Worm (Caenorhabditis elegans) whole organism, L1 larva: Measurements from ENCODE around the gene R10E9.4.
A peak's percentile ranks its signal among the peaks of the same experiment; 100 is the strongest.

Source experiments
- C16A3.4 ChIP-seq: fragments of 150-350 bp; optimal IDR thresholded peaks from 2 replicates; lab custom pipeline; 2014; ENCODE audit warnings: missing biosample characterization, missing genetic modification characterization
- C34B4.2 ChIP-seq: sonication (generic microtip); optimal IDR thresholded peaks from 2 replicates; lab custom pipeline; 2017; ENCODE audit warnings: mild to moderate bottlenecking, missing genetic modification characterization, missing compliant biosample characterization
- Y116A8C.19 ChIP-seq: sonication (generic microtip); optimal IDR thresholded peaks from 2 replicates; lab custom pipeline; 2016; ENCODE audit warnings: missing compliant biosample characterization, missing genetic modification characterization, borderline replicate concordance
- alr-1 ChIP-seq: fragments of 200-800 bp; sonication (Bioruptor generic); optimal IDR thresholded peaks from 2 replicates; lab custom pipeline; 2018; ENCODE audit warnings: borderline replicate concordance, mild to moderate bottlenecking, missing genetic modification characterization, missing compliant biosample characterization
- blmp-1 ChIP-seq: fragments of 150-350 bp; optimal IDR thresholded peaks from 2 replicates; lab custom pipeline; 2014; ENCODE audit warnings: missing biosample characterization, missing genetic modification characterization
- ceh-88 ChIP-seq: fragments of 200-800 bp; sonication (Bioruptor generic); IDR thresholded peaks from 2 replicates; pipeline ENCODE4 v1.3.6; 2022; ENCODE audit warnings: missing genetic modification characterization, missing compliant biosample characterization
- ceh-90 ChIP-seq: sonication (generic microtip); optimal IDR thresholded peaks from 2 replicates; lab custom pipeline; 2016; ENCODE audit warnings: missing genetic modification characterization, missing compliant biosample characterization
- ces-1 ChIP-seq: fragments of 150-350 bp; optimal IDR thresholded peaks from 2 replicates; lab custom pipeline; 2014; ENCODE audit warnings: missing biosample characterization, missing genetic modification reagents, missing genetic modification characterization
- dpl-1 ChIP-seq, 3 experiments: fragments of 150-350 bp in 2 of 3; sonication (generic microtip) in 1 of 3; optimal IDR thresholded peaks; 2 replicates each; lab custom pipeline; 2014 to 2017; ENCODE audit warnings: missing biosample characterization in 3 of 3, missing genetic modification characterization in 3 of 3, missing genetic modification reagents in 3 of 3
- dsc-1 ChIP-seq: sonication (generic microtip); optimal IDR thresholded peaks from 2 replicates; lab custom pipeline; 2016; ENCODE audit warnings: mild to moderate bottlenecking, missing genetic modification characterization, missing compliant biosample characterization
- efl-1 ChIP-seq, 4 experiments: fragments of 150-350 bp; optimal IDR thresholded peaks in 3 of 4; peaks in 1 of 4; 1 replicate in 1 of 4; 2 replicates in 3 of 4; lab custom pipeline; 2014; ENCODE audit warnings: missing biosample characterization in 2 of 4, missing genetic modification characterization in 2 of 4, missing genetic modification reagents in 2 of 4
- efl-3 ChIP-seq: fragments of 200-800 bp; sonication (Bioruptor generic); optimal IDR thresholded peaks from 2 replicates; lab custom pipeline; 2018; ENCODE audit warnings: mild to moderate bottlenecking, missing genetic modification characterization, missing compliant biosample characterization
- elt-3 ChIP-seq, 6 experiments: fragments of 150-350 bp in 1 of 6; sonication (generic microtip); optimal IDR thresholded peaks; 2 replicates each; lab custom pipeline; 2017 to 2018; ENCODE audit warnings: missing biosample characterization in 6 of 6, missing genetic modification characterization in 6 of 6, inconsistent platforms in 1 of 6
- ets-5 ChIP-seq: fragments of 200-800 bp; sonication (Bioruptor generic); IDR thresholded peaks from 2 replicates; pipeline ENCODE4 v1.3.6; 2022; ENCODE audit warnings: missing genetic modification characterization, missing compliant biosample characterization
- fkh-10 ChIP-seq: sonication (generic microtip); optimal IDR thresholded peaks from 2 replicates; lab custom pipeline; 2017; ENCODE audit warnings: missing biosample characterization, missing genetic modification reagents, missing genetic modification characterization
- fkh-8 ChIP-seq: sonication (generic microtip); optimal IDR thresholded peaks from 2 replicates; lab custom pipeline; 2016; ENCODE audit warnings: mild to moderate bottlenecking, missing genetic modification characterization, missing compliant biosample characterization
- irx-1 ChIP-seq: sonication (generic microtip); optimal IDR thresholded peaks from 2 replicates; lab custom pipeline; 2016; ENCODE audit warnings: missing genetic modification characterization, missing compliant biosample characterization
- jun-1 ChIP-seq: fragments of 150-350 bp; optimal IDR thresholded peaks from 2 replicates; lab custom pipeline; 2014; ENCODE audit warnings: missing biosample characterization, missing genetic modification reagents, missing genetic modification characterization
- lin-14 ChIP-seq: fragments of 200-800 bp; sonication (Bioruptor generic); optimal IDR thresholded peaks from 2 replicates; lab custom pipeline; 2018; ENCODE audit warnings: mild to moderate bottlenecking, missing genetic modification characterization, moderate library complexity, missing compliant biosample characterization
- lin-15B ChIP-seq: fragments of 150-350 bp; sonication (generic microtip); optimal IDR thresholded peaks from 3 replicates; lab custom pipeline; 2014; ENCODE audit warnings: missing biosample characterization, missing genetic modification characterization
- lin-35 ChIP-seq, 2 experiments: fragments of 150-350 bp; optimal IDR thresholded peaks; 2 replicates each; lab custom pipeline; 2014; ENCODE audit warnings: missing biosample characterization in 2 of 2, missing genetic modification characterization in 2 of 2, missing genetic modification reagents in 2 of 2
- lir-3 ChIP-seq: sonication (generic microtip); optimal IDR thresholded peaks from 2 replicates; lab custom pipeline; 2016; ENCODE audit warnings: mild to moderate bottlenecking, missing genetic modification characterization, moderate library complexity, missing compliant biosample characterization; ENCODE audit not compliant: poor library complexity
- lsy-2 ChIP-seq, 2 experiments: fragments of 150-350 bp; optimal IDR thresholded peaks; 2 replicates each; lab custom pipeline; 2014; ENCODE audit warnings: missing biosample characterization in 2 of 2, missing genetic modification characterization in 2 of 2
- mab-9 ChIP-seq: fragments of 200-800 bp; sonication (Bioruptor generic); IDR thresholded peaks from 2 replicates; pipeline ENCODE4 v1.3.6; 2022; ENCODE audit warnings: missing genetic modification reagents, missing genetic modification characterization, missing compliant biosample characterization
- mdl-1 ChIP-seq, 2 experiments: fragments of 150-350 bp; optimal IDR thresholded peaks; 2 replicates each; lab custom pipeline; 2014 to 2017; ENCODE audit warnings: missing biosample characterization in 2 of 2, missing genetic modification characterization in 2 of 2, inconsistent platforms in 1 of 2
- nhr-11 ChIP-seq: fragments of 150-350 bp; optimal IDR thresholded peaks from 2 replicates; lab custom pipeline; 2014; ENCODE audit warnings: missing biosample characterization, missing genetic modification characterization
- nhr-12 ChIP-seq: sonication (generic microtip); optimal IDR thresholded peaks from 2 replicates; lab custom pipeline; 2017; ENCODE audit warnings: missing biosample characterization, missing genetic modification characterization
- nhr-20 ChIP-seq: sonication (generic microtip); optimal IDR thresholded peaks from 2 replicates; lab custom pipeline; 2016; ENCODE audit warnings: mild to moderate bottlenecking, missing genetic modification characterization, missing compliant biosample characterization
- nhr-28 ChIP-seq: fragments of 150-350 bp; optimal IDR thresholded peaks from 2 replicates; lab custom pipeline; 2014; ENCODE audit warnings: missing biosample characterization, missing genetic modification characterization
- nhr-47 ChIP-seq: sonication (generic microtip); optimal IDR thresholded peaks from 2 replicates; lab custom pipeline; 2016; ENCODE audit warnings: mild to moderate bottlenecking, missing genetic modification characterization, moderate library complexity, missing compliant biosample characterization
- nhr-71 ChIP-seq: sonication (generic microtip); optimal IDR thresholded peaks from 2 replicates; lab custom pipeline; 2016; ENCODE audit warnings: mild to moderate bottlenecking, missing genetic modification characterization, moderate library complexity, missing compliant biosample characterization
- nhr-85 ChIP-seq: sonication (generic microtip); peaks from one replicate; lab custom pipeline; 2016; ENCODE audit warnings: missing genetic modification characterization, inconsistent platforms, missing compliant biosample characterization
- nhr-90 ChIP-seq: sonication (generic microtip); optimal IDR thresholded peaks from 2 replicates; lab custom pipeline; 2016; ENCODE audit warnings: mild to moderate bottlenecking, missing genetic modification characterization, missing compliant biosample characterization; ENCODE audit not compliant: poor library complexity
- pag-3 ChIP-seq: sonication (generic microtip); optimal IDR thresholded peaks from 2 replicates; lab custom pipeline; 2017; ENCODE audit warnings: missing genetic modification characterization, mild to moderate bottlenecking, missing compliant biosample characterization, antibody characterized with exemption, borderline replicate concordance; ENCODE audit not compliant: insufficient read depth
- pax-3 ChIP-seq: fragments of 200-800 bp; sonication (Bioruptor generic); optimal IDR thresholded peaks from 2 replicates; lab custom pipeline; 2018; ENCODE audit warnings: mild to moderate bottlenecking, missing genetic modification characterization, moderate library complexity, missing compliant biosample characterization
- rnt-1 ChIP-seq: sonication (generic microtip); optimal IDR thresholded peaks from 2 replicates; lab custom pipeline; 2016; ENCODE audit warnings: mild to moderate bottlenecking, missing genetic modification characterization, moderate library complexity, missing compliant biosample characterization
- snpc-4 ChIP-seq: fragments of 150-350 bp; optimal IDR thresholded peaks from 2 replicates; lab custom pipeline; 2014; ENCODE audit warnings: missing biosample characterization, missing genetic modification characterization
- sup-37 ChIP-seq: fragments of 200-800 bp; sonication (Bioruptor generic); optimal IDR thresholded peaks from 2 replicates; lab custom pipeline; 2018; ENCODE audit warnings: mild to moderate bottlenecking, missing genetic modification characterization, missing compliant biosample characterization
- swsn-7 ChIP-seq: sonication (generic microtip); optimal IDR thresholded peaks from 2 replicates; lab custom pipeline; 2016; ENCODE audit warnings: missing genetic modification characterization, missing compliant biosample characterization
- tbx-2 ChIP-seq: sonication (generic microtip); optimal IDR thresholded peaks from 2 replicates; lab custom pipeline; 2016; ENCODE audit warnings: missing genetic modification characterization, missing compliant biosample characterization
- unc-86 ChIP-seq: sonication (generic microtip); optimal IDR thresholded peaks from 2 replicates; lab custom pipeline; 2016; ENCODE audit warnings: missing genetic modification characterization, missing compliant biosample characterization
- vab-15 ChIP-seq: sonication (generic microtip); optimal IDR thresholded peaks from 2 replicates; lab custom pipeline; 2017; ENCODE audit warnings: missing genotype, mild to moderate bottlenecking, missing genetic modification characterization, missing compliant biosample characterization
- xbp-1 ChIP-seq: sonication (generic microtip); optimal IDR thresholded peaks from 2 replicates; lab custom pipeline; 2016; ENCODE audit warnings: missing genetic modification characterization, missing compliant biosample characterization
- zip-4 ChIP-seq: fragments of 200-800 bp; sonication (Bioruptor generic); optimal IDR thresholded peaks from 2 replicates; lab custom pipeline; 2018; ENCODE audit warnings: mild to moderate bottlenecking, missing genetic modification characterization, moderate library complexity, missing compliant biosample characterization
- ztf-4 ChIP-seq: fragments of 150-350 bp; optimal IDR thresholded peaks from 2 replicates; lab custom pipeline; 2014; ENCODE audit warnings: missing biosample characterization, missing genetic modification characterization

The R10E9.4 gene

ce11 chrIII:4013061-4013460, 40.5 kb upstream of the R10E9.4 start:
- TF ChIP-seq ceh-90 (tag; lab: Kevin White, UChicago) = no peak
- TF ChIP-seq tbx-2 (tag; lab: Kevin White, UChicago) = no peak
- no peak for TF ChIP-seq ces-1
- no peak for TF ChIP-seq swsn-7 (tag; lab: Kevin White, UChicago)
- TF ChIP-seq Y116A8C.19 (tag; lab: Kevin White, UChicago) = no peak
- no peak for TF ChIP-seq lin-15B (tag; lab: Kevin White, UChicago)
- TF ChIP-seq ets-5 = no peak
- no peak for TF ChIP-seq pag-3 (tag; lab: Kevin White, UChicago)
- no peak for TF ChIP-seq efl-3
- TF ChIP-seq dpl-1 (GFP tag; optimal IDR thresholded peaks at IDR 0.05; lab: Kevin White, UChicago) = no peak
- no peak for TF ChIP-seq nhr-71 (tag; lab: Kevin White, UChicago)
- no peak for TF ChIP-seq alr-1 (tag; lab: Kevin White, UChicago)
- no peak for TF ChIP-seq fkh-8
- no peak for TF ChIP-seq blmp-1 (tag; lab: Kevin White, UChicago)
- TF ChIP-seq C16A3.4 = no peak
- TF ChIP-seq zip-4 (GFP tag; lab: Kevin White, UChicago) = no peak
- no peak for TF ChIP-seq ceh-88 (GFP tag; lab: Robert Waterston, UW)
- TF ChIP-seq ztf-4 (tag; lab: Kevin White, UChicago) = no peak
- TF ChIP-seq unc-86 = no peak

ce11 chrIII:4012036-4012435, 39.4 kb upstream of the R10E9.4 start, which contains the start of gene C36E8.4:
TSS of gene C36E8.4 (plus strand) at chrIII:4012336.
- no peak for TF ChIP-seq nhr-47 (tag; lab: Kevin White, UChicago)
- no peak for TF ChIP-seq mab-9 (GFP tag; lab: Robert Waterston, UW)
- TF ChIP-seq dsc-1 = no peak
- no peak for TF ChIP-seq nhr-12 (tag; lab: Kevin White, UChicago)
- TF ChIP-seq snpc-4 (tag; lab: Kevin White, UChicago) = no peak
- TF ChIP-seq lir-3 = no peak
- no peak for TF ChIP-seq unc-86
- TF ChIP-seq sup-37 = no peak
- TF ChIP-seq nhr-90 (tag; lab: Kevin White, UChicago) = no peak
- TF ChIP-seq efl-1 (optimal IDR thresholded peaks at IDR 0.05; lab: Kevin White, UChicago) = no peak
- TF ChIP-seq efl-1 (GFP tag; optimal IDR thresholded peaks at IDR 0.05 in 1 of 2; lab: Kevin White, UChicago) = no peak
- no peak for TF ChIP-seq nhr-85 (tag; lab: Kevin White, UChicago)
- TF ChIP-seq fkh-10 (GFP tag; lab: Kevin White, UChicago) = no peak
- TF ChIP-seq, all 84 proteins: peak for 0

- TF ChIP-seq lin-14 (GFP tag; lab: Kevin White, UChicago) = no peak
- TF ChIP-seq efl-1 (optimal IDR thresholded peaks at IDR 0.05; lab: Kevin White, UChicago) = no peak
- TF ChIP-seq efl-1 (GFP tag; optimal IDR thresholded peaks at IDR 0.05 in 1 of 2; lab: Kevin White, UChicago) = peak in 1 of 2 experiments; percentile 28
- no peak for TF ChIP-seq C34B4.2 (tag; lab: Kevin White, UChicago)
- TF ChIP-seq ztf-4 (tag; lab: Kevin White, UChicago) = no peak
Measured at ce11 chrIII:4010987-4011386, 38.4 kb upstream of the R10E9.4 start.

- TF ChIP-seq pax-3 (no peak), rnt-1 (peak; percentile 24), nhr-71 (tag; lab: Kevin White, UChicago) (peak; percentile 35), C16A3.4 (no peak), nhr-11 (tag; lab: Kevin White, UChicago) (no peak), elt-3 (tag; optimal IDR thresholded peaks at IDR 0.05; lab: Kevin White, UChicago) (peak in 1 of 6 experiments; percentile 34), nhr-20 (tag; lab: Kevin White, UChicago) (peak; percentile 36), nhr-85 (tag; lab: Kevin White, UChicago) (peak; percentile 65), efl-1 (optimal IDR thresholded peaks at IDR 0.05; lab: Kevin White, UChicago) (no peak), efl-1 (GFP tag; optimal IDR thresholded peaks at IDR 0.05 in 1 of 2; lab: Kevin White, UChicago) (peak in 1 of 2 experiments; percentile 41), xbp-1 (tag; lab: Kevin White, UChicago) (peak; percentile 6), mdl-1 (tag; optimal IDR thresholded peaks at IDR 0.05; lab: Kevin White, UChicago) (peak in 1 of 2 experiments; percentile 12), snpc-4 (tag; lab: Kevin White, UChicago) (no peak), irx-1 (no peak), lin-14 (GFP tag; lab: Kevin White, UChicago) (peak; percentile 73), jun-1 (no peak), nhr-28 (tag; lab: Kevin White, UChicago) (no peak), vab-15 (tag; lab: Kevin White, UChicago) (no peak), swsn-7 (tag; lab: Kevin White, UChicago) (peak; percentile 3), efl-3 (no peak), lsy-2 (tag; optimal IDR thresholded peaks at IDR 0.05; lab: Kevin White, UChicago) (peak in 1 of 2 experiments; percentile 6), lin-35 (GFP tag; optimal IDR thresholded peaks at IDR 0.05; lab: Kevin White, UChicago) (peak in 1 of 2 experiments; percentile 5)
Measured at ce11 chrIII:4010168-4010567, 37.6 kb upstream of the R10E9.4 start.
